Worm (Caenorhabditis elegans): ENCODE results near the gene col-142.

col-142 gene

ce11 chrV:6799564-6799963 lies 31.4 kb upstream of the col-142 start, which contains the start of gene dmsr-9:
Gene dmsr-9 (minus strand): TSS chrV:6799664.
- TF ChIP-seq snpc-3.4 (tag; optimal IDR thresholded peaks at IDR 0.05) (no peak), madf-3 (GFP tag; IDR thresholded peaks at IDR 0.05) (no peak), Y53G8AR.9 (GFP tag; conservative IDR thresholded peaks at IDR 0.05) (no peak), hmg-1.2 (GFP tag; IDR thresholded peaks at IDR 0.05) (no peak), nfyb-1 (GFP tag; IDR thresholded peaks at IDR 0.05) (no peak), aptf-3 (GFP tag; IDR thresholded peaks at IDR 0.05) (no peak), attf-5 (GFP tag; optimal IDR thresholded peaks at IDR 0.05) (no peak), ets-4 (GFP tag; optimal IDR thresholded peaks at IDR 0.05) (no peak), hmg-20 (GFP tag; IDR thresholded peaks at IDR 0.05) (no peak), nfya-2 (GFP tag; IDR thresholded peaks at IDR 0.05) (no peak), snpc-1.3 (tag; optimal IDR thresholded peaks at IDR 0.05; ENCODE audit: insufficient read depth) (no peak), F37B4.10 (GFP tag; IDR thresholded peaks at IDR 0.05) (no peak), lin-35 (GFP tag; optimal IDR thresholded peaks at IDR 0.05) (no peak), nhr-179 (tag; optimal IDR thresholded peaks at IDR 0.05) (no peak), dox-1 (GFP tag; IDR thresholded peaks at IDR 0.05) (no peak), F10E7.11 (tag; optimal IDR thresholded peaks at IDR 0.05) (no peak), attf-6 (GFP tag; IDR thresholded peaks at IDR 0.05) (no peak), nfya-1 (tag; optimal IDR thresholded peaks at IDR 0.05; ENCODE audit: borderline replicate concordance, insufficient read depth) (no peak)

- TF ChIP-seq ceh-91 (GFP tag; IDR thresholded peaks at IDR 0.05) (no peak), cebp-1 (GFP tag; IDR thresholded peaks at IDR 0.05) (no peak), cebp-1 (tag; optimal IDR thresholded peaks at IDR 0.05) (no peak)
These were observed 29.1 kb upstream of the col-142 start, which contains the start of gene dmsr-10 for ce11 chrV:6801850-6802249. Gene dmsr-10 (minus strand): TSS chrV:6801950.

ce11 chrV:6803992-6804391 lies 27.0 kb upstream of the col-142 start, which contains the start of gene dmsr-11:
Gene dmsr-11 (minus strand): TSS chrV:6804092.
- TF ChIP-seq ztf-22 (GFP tag; optimal IDR thresholded peaks at IDR 0.05), result no peak
- TF ChIP-seq F55B11.4 (tag; optimal IDR thresholded peaks at IDR 0.05; ENCODE audit: borderline replicate concordance, insufficient read depth), result no peak
- TF ChIP-seq rcor-1 (GFP tag; IDR thresholded peaks at IDR 0.05), result no peak
- no peak for TF ChIP-seq sptf-2 (GFP tag; optimal IDR thresholded peaks at IDR 0.05)
- TF ChIP-seq nhr-27 (tag; optimal IDR thresholded peaks at IDR 0.05), result no peak
- no peak for TF ChIP-seq snpc-1.3 (tag; optimal IDR thresholded peaks at IDR 0.05; ENCODE audit: insufficient read depth)
- TF ChIP-seq Y56A3A.18 (GFP tag; IDR thresholded peaks at IDR 0.05), result no peak
- TF ChIP-seq xnd-1 (tag; optimal IDR thresholded peaks at IDR 0.05), result no peak

ce11 chrV:6806340-6806739 lies 24.6 kb upstream of the col-142 start, which contains the start of gene dmsr-12:
Gene dmsr-12 (minus strand): TSS chrV:6806440.
- TF ChIP-seq rec-8 (tag; optimal IDR thresholded peaks at IDR 0.05), result no peak
- TF ChIP-seq Y56A3A.18 (GFP tag; IDR thresholded peaks at IDR 0.05), result no peak
- TF ChIP-seq sea-2 (GFP tag; IDR thresholded peaks at IDR 0.05), result no peak
- no peak for TF ChIP-seq athp-1 (tag; optimal IDR thresholded peaks at IDR 0.05)

- TF ChIP-seq repo-1 (tag; optimal IDR thresholded peaks at IDR 0.05), result no peak
These were observed 22.0 kb upstream of the col-142 start, which contains the start of gene dmsr-16 for ce11 chrV:6808962-6809361. Gene dmsr-16 (minus strand): TSS chrV:6809062.

Measured in whole organism, young adult.